Worm (Caenorhabditis elegans) whole organism, dauer: Measurements from ENCODE around the gene M02E1.3.
"Not testable (repeated sequence)": the region's sequence is repeated elsewhere in the genome, so short reads cannot be mapped to it uniquely, and the experiment has no call there.

Source experiments
- unc-62 ChIP-seq: sonication (generic microtip); optimal IDR thresholded peaks from 2 replicates; lab custom pipeline; 2017; ENCODE audit warnings: missing biosample characterization, missing genetic modification reagents, missing genetic modification characterization

The M02E1.3 gene

DNA sequence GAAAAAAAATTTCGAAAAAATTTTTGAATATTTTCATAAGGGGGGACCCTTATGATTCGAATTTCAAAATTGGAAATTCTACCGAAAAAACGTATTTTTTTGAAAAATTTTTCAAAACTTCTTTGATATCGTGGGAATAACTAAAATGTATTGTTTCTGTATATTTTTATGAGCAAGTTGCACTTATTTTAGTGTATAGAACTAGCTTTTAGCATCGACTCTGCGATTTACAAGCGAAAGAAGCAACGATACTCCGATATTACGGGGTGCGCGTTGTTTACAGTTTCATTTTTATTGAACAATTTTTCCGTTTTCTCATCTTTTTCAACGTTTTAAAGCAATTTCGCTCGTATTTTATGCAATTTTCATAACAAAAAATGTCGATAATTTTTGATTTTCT lies at the start of gene M02E1.3:
M02E1.3 (plus strand) TSS at position 301 of the 400 bp plus-strand sequence.
- TF ChIP-seq unc-62 (GFP tag; lab: Kevin White, UChicago), result not testable (repeated sequence)

DNA sequence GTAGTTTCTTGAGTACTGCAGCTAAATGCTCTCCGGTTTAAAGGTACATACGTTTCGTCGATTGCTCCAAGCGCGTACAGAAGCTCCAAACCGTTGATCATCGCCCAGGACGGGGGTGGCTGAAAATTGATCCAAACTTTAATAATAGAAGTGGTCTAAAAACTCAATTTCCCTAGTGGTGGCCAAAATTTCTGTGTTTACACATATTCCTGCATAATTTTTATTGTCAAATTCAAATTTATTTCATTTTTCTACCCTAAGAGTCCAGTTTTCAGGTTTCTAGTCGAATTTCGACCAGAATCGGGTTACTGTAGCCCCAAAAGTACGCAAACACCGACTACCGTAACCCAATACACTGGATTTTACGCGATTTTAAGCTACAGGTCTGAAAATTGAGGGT lies 48.4 kb upstream of the M02E1.3 start, which contains the start of gene Y108F1.5:
Y108F1.5 (minus strand) TSS at position 101 of the 400 bp plus-strand sequence.
- TF ChIP-seq unc-62 (GFP tag; lab: Kevin White, UChicago), result not testable (repeated sequence)

DNA sequence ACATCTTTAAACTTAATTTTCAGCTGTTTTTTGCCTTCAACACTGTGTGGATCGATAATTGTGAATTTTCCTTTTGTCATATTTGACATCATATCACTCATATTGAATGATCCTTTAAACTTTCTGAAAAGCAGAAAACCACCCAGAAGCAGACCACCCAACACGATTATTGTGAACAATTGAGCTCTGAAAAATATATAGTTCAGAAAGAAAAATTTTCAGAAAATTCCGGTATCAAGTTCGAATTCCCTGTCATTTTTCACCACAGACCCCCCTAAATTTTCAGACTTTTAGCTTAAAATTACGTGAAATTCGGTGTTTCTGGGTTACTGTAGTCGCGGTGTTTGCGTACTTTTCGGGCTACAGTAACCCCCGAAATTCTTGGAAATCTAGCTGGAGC lies 36.2 kb upstream of the M02E1.3 start, which contains the start of gene Y47C4A.1:
Y47C4A.1 (minus strand) TSS at position 101 of the 400 bp plus-strand sequence.
- TF ChIP-seq unc-62 (GFP tag; lab: Kevin White, UChicago), result not testable (repeated sequence)

DNA sequence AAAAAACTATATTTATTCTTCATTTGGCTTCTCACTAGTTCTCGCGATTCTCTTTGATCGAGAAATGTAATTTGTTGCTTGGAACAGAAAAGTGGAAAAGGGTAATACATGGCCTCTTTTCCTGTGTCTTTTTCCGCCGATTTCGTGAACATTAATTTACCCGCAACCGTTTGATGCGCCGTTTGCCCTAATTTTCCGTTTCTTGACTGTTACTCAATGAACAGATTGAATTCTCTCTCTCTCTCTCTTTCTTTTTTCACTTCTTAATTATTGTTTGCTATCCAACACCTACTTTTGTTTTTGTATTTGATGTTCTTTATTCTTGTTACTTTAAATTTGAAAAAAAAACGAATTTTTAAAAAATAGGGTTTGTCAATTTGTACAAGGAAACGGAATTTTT lies 26.6 kb upstream of the M02E1.3 start:
- TF ChIP-seq unc-62 (GFP tag; lab: Kevin White, UChicago), result no peak

DNA sequence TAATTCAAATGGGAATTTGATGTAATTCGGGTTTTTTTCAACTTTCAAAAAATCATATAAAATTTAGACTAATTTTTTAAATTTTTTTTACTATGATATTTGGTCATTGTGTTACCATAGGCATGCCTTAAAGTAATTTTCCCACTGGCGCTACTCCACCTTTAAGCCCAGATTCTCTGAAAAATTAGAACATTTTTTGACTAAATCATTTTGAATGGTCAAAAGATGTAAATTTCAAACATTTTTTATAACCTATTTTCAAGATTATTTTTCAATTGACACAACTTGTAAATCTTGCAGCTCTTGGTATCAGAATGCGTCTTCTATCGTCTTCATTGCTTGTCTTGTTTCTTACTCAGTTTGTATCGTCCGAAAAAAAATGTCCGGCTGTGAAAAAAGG lies 25.4 kb upstream of the M02E1.3 start, which contains the start of gene R57.2:
R57.2 (plus strand) TSS at position 301 of the 400 bp plus-strand sequence.
- TF ChIP-seq unc-62 (GFP tag; lab: Kevin White, UChicago), result no peak

DNA sequence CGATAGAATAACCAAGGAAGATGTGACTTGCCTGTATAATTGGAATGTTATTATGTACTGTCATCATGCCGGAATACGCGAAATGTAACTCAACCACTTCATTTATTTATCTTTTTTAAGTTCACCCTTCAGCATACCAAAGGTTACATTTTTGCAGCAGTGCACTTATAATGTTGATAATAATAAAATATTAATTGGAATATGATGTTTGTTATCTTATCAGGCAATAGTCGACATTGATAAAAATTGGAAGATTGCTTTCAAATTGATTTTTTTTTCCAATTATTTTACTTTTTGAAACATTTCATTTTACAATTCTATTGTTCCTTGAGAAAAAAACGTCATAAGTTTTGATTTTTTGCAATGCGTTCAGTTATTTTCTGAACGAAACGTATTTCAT lies 23.2 kb upstream of the M02E1.3 start:
- no peak for TF ChIP-seq unc-62 (GFP tag; lab: Kevin White, UChicago)

DNA sequence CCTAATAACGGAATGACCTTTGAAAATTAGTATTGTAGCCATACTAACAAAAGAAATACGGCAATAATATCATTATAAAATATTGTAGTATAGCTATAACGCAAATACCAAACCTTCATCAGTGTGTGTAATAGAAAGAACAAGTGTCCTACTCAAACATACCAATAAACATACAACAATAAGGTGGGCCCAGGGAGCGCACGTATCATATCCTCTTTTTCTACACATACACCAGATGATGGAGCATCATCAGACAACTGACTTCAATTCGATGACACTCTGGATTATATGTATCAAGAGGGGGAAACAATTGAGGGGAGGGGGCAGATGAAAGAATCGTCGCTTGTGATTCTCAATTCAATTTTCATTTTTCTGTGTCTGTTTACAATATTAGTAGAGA lies 22.1 kb upstream of the M02E1.3 start:
- no peak for TF ChIP-seq unc-62 (GFP tag; lab: Kevin White, UChicago)

DNA sequence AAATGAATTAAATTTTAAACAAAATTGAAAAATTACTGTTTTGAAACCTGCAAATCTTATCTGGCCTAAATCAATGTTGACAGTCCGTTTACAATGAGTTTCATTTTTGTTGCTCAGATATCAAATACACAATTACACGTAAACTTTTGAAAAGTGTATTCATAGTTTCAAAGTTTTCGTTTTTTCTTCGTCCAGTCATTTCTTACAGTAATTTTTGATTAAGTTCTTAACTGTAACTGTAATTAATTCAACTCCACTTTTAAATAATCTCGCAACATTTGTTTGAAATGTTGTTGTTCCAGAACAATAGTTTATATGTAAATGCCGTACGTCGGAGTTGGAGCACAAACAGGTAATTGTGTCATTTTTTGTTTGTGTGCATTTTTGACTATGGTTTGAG lies 20.8 kb upstream of the M02E1.3 start, which contains the start of gene gcp-2.1:
gcp-2.1 (plus strand) TSS at position 301 of the 400 bp plus-strand sequence.
- TF ChIP-seq unc-62 (GFP tag; lab: Kevin White, UChicago), result no peak

DNA sequence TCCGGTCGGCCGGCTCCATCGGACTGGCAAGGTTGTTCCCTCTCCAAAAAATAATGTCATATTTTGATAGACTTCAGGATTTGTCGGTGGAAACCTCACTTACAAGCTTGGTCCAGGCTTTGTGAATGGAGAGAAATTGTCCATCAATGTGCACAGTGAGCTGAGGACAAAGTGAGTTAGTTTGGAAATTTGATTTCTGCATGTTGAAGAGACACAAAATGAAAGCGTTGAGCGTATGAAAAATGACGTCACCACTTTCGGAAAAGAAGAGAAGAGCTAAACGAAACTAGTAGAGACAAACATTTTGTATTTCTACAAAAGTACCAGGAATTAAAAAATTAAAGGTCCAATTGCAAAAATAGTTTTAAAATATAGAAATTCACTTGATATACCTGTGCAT lies 17.3 kb upstream of the M02E1.3 start:
- TF ChIP-seq unc-62 (GFP tag; lab: Kevin White, UChicago), result no peak

DNA sequence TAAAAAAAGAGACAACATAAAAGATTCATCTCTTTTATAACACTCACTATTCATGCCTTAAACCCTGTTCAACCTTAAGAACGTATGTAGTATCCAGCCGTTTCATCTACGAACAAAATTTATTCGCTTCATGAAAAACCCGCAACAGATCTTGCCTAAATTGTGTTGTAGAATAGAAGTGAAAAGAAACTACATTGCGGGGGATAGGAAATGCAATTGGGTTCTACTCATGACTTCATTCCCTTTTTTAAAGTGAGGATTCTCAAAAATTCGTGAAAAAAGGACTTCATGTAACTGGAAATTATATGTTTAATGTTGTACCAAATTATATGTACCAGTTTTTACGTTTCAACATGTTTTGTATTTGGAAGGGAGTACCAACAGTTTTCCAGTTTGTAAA lies 13.2 kb upstream of the M02E1.3 start:
- no peak for TF ChIP-seq unc-62 (GFP tag; lab: Kevin White, UChicago)

DNA sequence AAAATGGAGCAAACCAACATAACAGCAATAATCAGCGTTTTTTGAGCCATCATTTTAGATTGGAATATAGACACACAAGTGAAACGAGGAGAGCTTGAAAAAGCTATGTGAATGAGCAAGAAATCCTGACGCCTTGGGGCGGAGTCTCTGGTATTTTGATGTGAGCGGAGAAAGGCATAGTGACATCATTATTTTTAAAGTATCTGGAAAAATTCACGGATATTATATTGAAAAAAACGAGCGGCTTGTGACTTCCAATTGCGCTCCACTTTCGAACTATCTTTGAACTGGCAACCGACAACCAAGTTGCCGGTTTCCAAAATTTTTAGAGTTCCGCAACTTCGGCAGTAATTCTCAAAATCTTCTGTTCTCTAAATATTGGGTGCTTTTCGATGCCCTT lies 11.1 kb upstream of the M02E1.3 start, which contains the start of gene nlp-64:
nlp-64 (minus strand) TSS at position 101 of the 400 bp plus-strand sequence.
- no peak for TF ChIP-seq unc-62 (GFP tag; lab: Kevin White, UChicago)

DNA sequence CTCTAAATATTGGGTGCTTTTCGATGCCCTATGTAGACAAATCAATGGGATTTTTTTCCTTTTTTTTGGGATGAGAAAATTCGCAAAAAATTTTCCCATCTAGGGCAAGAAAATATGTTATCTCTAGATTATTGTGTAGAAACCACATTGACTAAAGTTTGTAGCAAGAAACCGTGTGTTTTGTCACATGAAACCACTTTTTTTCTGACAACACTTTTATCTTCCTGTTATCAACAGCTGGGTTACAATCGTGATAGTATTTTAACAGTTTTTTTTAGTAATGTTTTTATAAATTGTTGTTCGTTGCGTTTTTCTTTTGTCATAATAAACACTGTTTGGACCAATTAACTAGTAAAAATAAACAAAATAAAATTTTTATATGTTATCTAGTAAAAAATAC lies 10.1 kb upstream of the M02E1.3 start:
- TF ChIP-seq unc-62 (GFP tag; lab: Kevin White, UChicago), result no peak

DNA sequence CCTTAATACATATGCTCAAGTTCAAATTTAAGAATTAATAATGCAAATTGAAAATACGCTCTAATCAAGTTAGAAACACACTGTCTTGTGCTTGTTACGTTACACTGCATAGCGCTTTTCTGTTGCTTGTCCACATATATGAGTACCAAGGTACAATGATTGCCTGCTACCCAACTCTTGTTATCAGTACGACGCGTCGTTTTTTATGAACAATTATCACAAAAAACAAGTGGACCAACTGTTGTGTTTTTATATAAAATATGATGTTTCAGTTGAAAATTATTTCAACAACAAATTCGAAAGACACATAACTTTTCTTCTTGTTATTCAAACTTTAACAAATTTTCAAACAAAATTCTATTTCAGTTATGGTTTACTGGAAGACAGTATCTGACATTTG lies 9.4 kb upstream of the M02E1.3 start, which contains the start of gene M02E1.4:
M02E1.4 (plus strand) TSS at position 367 of the 400 bp plus-strand sequence.
- TF ChIP-seq unc-62 (GFP tag; lab: Kevin White, UChicago), result no peak

DNA sequence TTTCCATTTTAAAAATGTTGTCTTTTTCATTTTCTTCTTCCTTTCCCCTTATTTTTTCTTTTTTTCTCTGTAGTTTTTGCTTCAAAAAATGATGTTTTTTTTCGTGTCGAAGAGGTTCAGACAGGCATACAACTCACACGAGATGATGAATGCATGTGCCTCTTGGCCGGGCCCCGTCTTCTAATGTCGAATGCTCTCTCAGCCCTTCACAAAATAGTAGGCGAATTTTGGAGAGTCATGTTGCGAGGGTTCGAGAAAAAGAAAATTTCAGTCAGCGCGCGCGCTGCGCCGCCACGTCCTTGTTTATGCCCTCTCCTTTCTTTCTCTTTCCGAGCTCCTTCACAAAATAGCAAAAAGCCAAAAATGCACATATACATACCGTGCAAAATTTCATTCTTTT lies 1.7 kb downstream of the M02E1.3 start:
- TF ChIP-seq unc-62 (GFP tag; lab: Kevin White, UChicago), result no peak

DNA sequence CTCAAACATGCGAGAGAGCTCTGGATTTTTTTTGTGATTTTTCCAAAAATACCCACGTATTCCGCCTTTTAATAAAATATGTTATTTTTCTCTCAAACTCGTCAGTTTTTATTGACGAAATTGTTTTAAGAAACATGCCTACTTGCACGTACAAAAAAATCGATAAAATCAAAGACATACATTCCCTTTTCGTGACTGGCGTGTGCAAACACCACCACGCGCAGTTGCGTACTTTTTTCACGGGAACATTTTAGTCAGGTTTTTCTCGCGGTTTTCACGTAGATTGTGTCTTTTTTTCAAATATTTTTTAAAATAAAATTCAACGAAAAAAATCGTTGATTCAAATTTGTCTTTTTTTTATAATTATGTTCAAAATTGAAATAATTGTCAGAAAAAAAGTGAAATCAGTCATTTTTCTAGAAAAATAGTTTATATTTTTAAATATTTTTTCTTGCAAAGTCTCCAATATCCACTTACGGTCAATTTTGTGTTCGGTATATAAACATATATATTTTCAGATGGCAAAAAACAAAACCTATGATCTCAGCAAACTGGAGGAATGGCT lies 3.4 kb downstream of the M02E1.3 start, which contains the start of gene M02E1.1:
M02E1.1 (plus strand) TSS at position 515 of the 565 bp plus-strand sequence.
- no peak for TF ChIP-seq unc-62 (GFP tag; lab: Kevin White, UChicago)

DNA sequence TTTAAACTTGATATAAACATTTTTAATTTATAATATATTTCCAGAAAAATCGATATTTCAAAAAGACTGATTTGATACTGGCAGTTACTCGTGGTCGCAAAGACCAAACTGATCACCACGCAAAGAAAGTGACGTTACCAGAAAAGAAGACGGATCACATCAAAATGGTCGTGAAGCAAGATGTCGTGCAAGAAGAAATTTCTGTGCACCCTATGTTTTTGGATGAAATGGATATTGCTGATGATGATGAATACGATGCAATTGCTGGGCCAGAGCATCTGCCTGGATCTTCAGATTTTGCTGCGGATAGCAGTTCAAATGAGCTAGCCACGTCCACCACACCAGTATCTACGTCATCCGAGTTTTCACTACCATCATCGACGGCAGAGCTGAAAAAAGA lies 6.4 kb downstream of the M02E1.3 start:
- TF ChIP-seq unc-62 (GFP tag; lab: Kevin White, UChicago), result no peak

DNA sequence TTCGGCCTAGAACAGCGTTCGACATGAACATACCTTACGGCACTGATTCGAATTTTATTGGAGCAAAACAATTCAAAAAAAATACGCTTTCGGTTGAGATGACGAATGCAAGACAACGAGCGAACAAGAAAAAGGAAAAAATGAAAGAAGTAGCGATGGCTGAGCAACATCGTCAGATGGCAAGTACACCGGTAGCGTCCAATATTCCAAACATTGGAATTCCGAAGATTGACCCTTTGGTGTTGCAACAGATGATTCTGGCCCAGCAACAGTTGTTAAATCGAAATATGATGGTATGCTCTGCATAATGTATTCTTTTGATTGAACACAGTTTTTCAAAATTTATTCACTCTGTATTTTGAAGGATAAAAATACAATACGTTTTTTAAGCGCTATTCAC lies 10.3 kb downstream of the M02E1.3 start:
- no peak for TF ChIP-seq unc-62 (GFP tag; lab: Kevin White, UChicago)
